Fruit fly (Drosophila melanogaster) Kc167 (cell line): Measurements from ENCODE around the gene CG32369.

Experiments
- insv ChIP-seq: fragments of >200 bp; optimal IDR thresholded peaks from 3 replicates; lab custom pipeline; 2018; ENCODE audit warnings: missing external identifiers
- psq ChIP-seq: fragments of >200 bp; optimal IDR thresholded peaks from 2 replicates; lab custom pipeline; 2017; ENCODE audit warnings: missing external identifiers

dm6 chr3L:7732141-7732748, 77.4 kb downstream of the CG32369 start, which contains the start of gene CG8492:
- TF ChIP-seq insv: no peak
- no peak for TF ChIP-seq psq
